Worm (Caenorhabditis elegans): ENCODE data around the gene grk-2.

grk-2 gene

DNA sequence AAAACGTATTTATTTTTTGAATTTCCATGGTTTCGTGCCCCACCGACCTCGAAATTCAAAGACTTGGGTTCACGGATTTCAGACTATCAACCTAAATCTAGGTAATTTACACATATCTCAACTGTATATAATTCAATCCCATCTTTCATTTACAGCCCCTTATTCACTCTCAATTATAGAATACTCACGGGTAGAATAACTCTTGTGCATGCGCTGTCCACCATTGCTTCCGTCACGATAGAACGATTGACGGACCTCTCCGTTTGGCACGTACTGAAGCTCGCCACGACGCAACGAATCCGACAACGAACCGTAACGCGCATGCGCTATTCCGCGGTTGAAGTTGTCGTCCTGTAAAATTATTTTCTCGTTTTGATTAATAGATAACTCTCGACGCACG lies 52.8 kb downstream of the grk-2 start:
- TF ChIP-seq ztf-11 (tag; optimal IDR thresholded peaks at IDR 0.05): no peak
- no peak for TF ChIP-seq nhr-25 (tag; optimal IDR thresholded peaks at IDR 0.05; ENCODE audit: borderline replicate concordance, insufficient read depth)
- TF ChIP-seq nhr-10 (tag; optimal IDR thresholded peaks at IDR 0.05): no peak
- peak in 1 of 2 experiments; percentile 96 for TF ChIP-seq unc-62 (GFP tag; optimal IDR thresholded peaks at IDR 0.05 in 1 of 2)
- no peak for TF ChIP-seq unc-62 (tag; optimal IDR thresholded peaks at IDR 0.05)
